Worm (Caenorhabditis elegans) whole organism, midembryonic: ENCODE data around the gene srt-35.
"Not testable (repeated sequence)": the region's sequence is repeated elsewhere in the genome, so short reads cannot be mapped to it uniquely, and the experiment has no call there.

Source experiments
- flt-1 ChIP-seq: fragments of 200-800 bp; sonication (Bioruptor generic); IDR thresholded peaks from 2 replicates; pipeline ENCODE4 v1.3.6; 2022; ENCODE audit warnings: missing genetic modification characterization, missing compliant biosample characterization
- med-1 ChIP-seq: sonication (generic microtip); optimal IDR thresholded peaks from 2 replicates; lab custom pipeline; 2017; ENCODE audit warnings: missing genetic modification characterization, mild to moderate bottlenecking, missing compliant biosample characterization, antibody characterized with exemption, missing genetic modification reagents; ENCODE audit not compliant: insufficient read depth
- ztf-23 ChIP-seq: fragments of 200-800 bp; sonication (Bioruptor generic); IDR thresholded peaks from 2 replicates; pipeline ENCODE4 v1.3.6; 2022; ENCODE audit warnings: missing genetic modification reagents, missing genetic modification characterization, missing compliant biosample characterization

DNA sequence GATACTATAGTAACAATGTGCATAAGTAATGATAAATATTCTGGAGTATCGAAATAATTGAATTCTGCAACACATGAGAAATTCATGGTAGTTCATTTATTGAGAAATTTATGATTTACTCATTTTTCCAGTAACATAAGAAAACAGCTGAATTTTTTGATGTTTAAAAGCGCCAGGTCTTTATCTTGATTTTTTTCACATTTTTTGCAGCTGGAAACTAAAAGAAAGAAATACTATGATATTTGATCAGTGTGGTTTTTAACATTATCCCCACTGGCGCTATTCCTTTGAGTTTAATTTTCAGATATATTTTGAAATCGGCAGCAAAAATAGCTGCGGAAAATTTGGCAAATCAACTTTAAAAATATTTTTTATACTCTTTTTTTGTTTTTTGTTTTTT, 29.0 kb upstream of the srt-35 start, which contains the start of gene srh-194:
- TF ChIP-seq med-1 (GFP tag; lab: Kevin White, UChicago); ztf-23 (GFP tag; lab: Robert Waterston, UW); flt-1 (GFP tag; lab: Robert Waterston, UW): not testable (repeated sequence)
